Fruit fly (Drosophila melanogaster): ENCODE data around the gene shps.

shps gene

dm6 chr3R:24282567-24283324 is 3.4 kb downstream of the shps start:
- TF ChIP-seq CG1529 (GFP tag; optimal IDR thresholded peaks at IDR 0.05) (no peak), CG17186 (GFP tag; optimal IDR thresholded peaks at IDR 0.05) (no peak), sug (tag; optimal IDR thresholded peaks at IDR 0.05) (peak; percentile 22), al (GFP tag; IDR thresholded peaks at IDR 0.05) (no peak), CG12769 (tag; optimal IDR thresholded peaks at IDR 0.05) (peak; percentile 78), sens (GFP tag) (peak; percentile 10), gem (tag; optimal IDR thresholded peaks at IDR 0.05) (peak; percentile 61), gsb-n (tag; optimal IDR thresholded peaks at IDR 0.05) (no peak), danr (GFP tag; IDR thresholded peaks at IDR 0.05) (no peak), tin (GFP tag; optimal IDR thresholded peaks at IDR 0.05) (no peak), grn (GFP tag; optimal IDR thresholded peaks at IDR 0.05) (peak; percentile 15), CG17361 (GFP tag; IDR thresholded peaks at IDR 0.05) (no peak), pan (optimal IDR thresholded peaks at IDR 0.05) (no peak), pan (GFP tag; optimal IDR thresholded peaks at IDR 0.05 in 1 of 2, IDR thresholded peaks at IDR 0.05 in 1 of 2) (no peak), ara (GFP tag; IDR thresholded peaks at IDR 0.05) (no peak), CHES-1-like (GFP tag; optimal IDR thresholded peaks at IDR 0.05) (no peak), CG1792 (GFP tag; optimal IDR thresholded peaks at IDR 0.05) (no peak), Bgb (GFP tag; IDR thresholded peaks at IDR 0.05; ENCODE audit: partially characterized antibody) (no peak), schlank (tag; optimal IDR thresholded peaks at IDR 0.05) (no peak), pfk (GFP tag; optimal IDR thresholded peaks at IDR 0.05) (no peak), Nf-YA (GFP tag; IDR thresholded peaks at IDR 0.05) (no peak), Lhr (GFP tag; optimal IDR thresholded peaks at IDR 0.05) (no peak), kni (GFP tag; optimal IDR thresholded peaks at IDR 0.05) (peak; percentile 38), vvl (GFP tag; IDR thresholded peaks at IDR 0.05) (peak; percentile 78), cas (GFP tag; IDR thresholded peaks at IDR 0.05) (no peak), wdn (GFP tag; IDR thresholded peaks at IDR 0.05) (no peak), PHDP (tag; optimal IDR thresholded peaks at IDR 0.05) (no peak), Dll (GFP tag; IDR thresholded peaks at IDR 0.05; ENCODE audit: partially characterized antibody) (0 out of 4 replicates have a peak, but pooled peaks have one; percentile 15), abd-A (tag; optimal IDR thresholded peaks at IDR 0.05) (peak; percentile 60), hkb (optimal IDR thresholded peaks at IDR 0.05) (no peak), hkb (GFP tag; IDR thresholded peaks at IDR 0.05) (no peak), CG6854 (GFP tag; optimal IDR thresholded peaks at IDR 0.05) (no peak), CG34376 (GFP tag; optimal IDR thresholded peaks at IDR 0.05) (peak; percentile 26), hth (optimal IDR thresholded peaks at IDR 0.05) (no peak), ssp (GFP tag; IDR thresholded peaks at IDR 0.05) (no peak), inv (GFP tag; IDR thresholded peaks at IDR 0.05; ENCODE audit: partially characterized antibody) (no peak), pros (GFP tag; optimal IDR thresholded peaks at IDR 0.05) (peak; percentile 3), zfh1 (GFP tag; IDR thresholded peaks at IDR 0.05) (0 out of 3 replicates have a peak, but pooled peaks have one; percentile 27), CG13424 (tag; optimal IDR thresholded peaks at IDR 0.05) (no peak), CG18476 (GFP tag; optimal IDR thresholded peaks at IDR 0.05) (no peak), CG10565 (GFP tag; optimal IDR thresholded peaks at IDR 0.05) (no peak), CG11085 (GFP tag; IDR thresholded peaks at IDR 0.05) (no peak), cg (GFP tag; optimal IDR thresholded peaks at IDR 0.05) (peak; percentile 23), CG4360 (GFP tag; IDR thresholded peaks at IDR 0.05) (no peak), CG8944 (GFP tag; optimal IDR thresholded peaks at IDR 0.05) (no peak), CG32532 (GFP tag; IDR thresholded peaks at IDR 0.05) (no peak), CG8290 (GFP tag; optimal IDR thresholded peaks at IDR 0.05) (no peak), CG8290 (tag; optimal IDR thresholded peaks at IDR 0.05) (peak in 1 of 2 experiments; percentile 1), chm (GFP tag; IDR thresholded peaks at IDR 0.05) (no peak), D19A (tag; optimal IDR thresholded peaks at IDR 0.05) (peak; percentile 34), sd (tag; optimal IDR thresholded peaks at IDR 0.05) (peak; percentile 48)

Measured in whole organism, embryonic.